Worm (Caenorhabditis elegans): ENCODE measurements around the gene cdc-25.4.
A peak's percentile ranks its signal among the peaks of the same experiment; 100 is the strongest.

cdc-25.4 gene

DNA sequence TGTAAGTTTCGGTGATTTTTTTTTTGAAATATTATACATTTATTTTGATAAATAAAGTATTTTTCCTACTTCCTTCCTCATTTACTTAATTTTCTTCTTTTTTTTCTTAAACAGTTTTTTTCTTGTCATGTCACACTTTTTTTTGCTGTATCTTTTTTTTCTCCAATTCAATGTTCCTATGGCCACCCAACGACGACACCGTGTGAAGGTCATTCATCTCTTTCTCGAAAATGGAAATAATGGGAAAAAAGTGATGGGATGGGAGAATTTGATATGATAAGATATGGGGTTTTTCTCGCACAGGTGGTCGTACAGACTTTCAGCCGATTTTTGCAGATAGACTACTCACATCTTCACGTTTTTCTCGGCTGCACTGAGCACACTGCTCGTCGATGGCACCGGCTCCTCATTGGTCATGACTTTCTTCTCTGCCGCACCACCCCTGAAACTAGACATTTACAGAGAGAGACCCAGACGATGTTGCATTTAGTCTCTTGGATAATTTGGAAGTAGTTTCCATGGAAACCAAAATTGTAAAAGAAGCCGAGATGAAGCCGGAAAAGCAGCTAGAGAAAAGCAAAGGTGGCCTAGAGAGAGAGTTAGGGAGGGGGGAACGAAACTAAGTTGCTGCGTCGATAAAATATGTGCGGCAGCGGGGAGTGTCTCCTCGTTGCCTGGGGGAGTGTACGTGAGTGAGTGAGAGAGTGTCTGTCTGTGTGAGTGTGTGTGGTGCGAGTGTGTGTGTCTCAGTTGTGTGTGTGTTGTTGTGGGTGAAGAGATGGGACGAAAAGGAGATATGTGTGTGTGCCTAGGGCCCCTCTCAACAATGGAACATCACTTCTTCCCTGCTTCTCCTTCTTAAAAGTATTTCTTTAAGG lies 20.1 kb downstream of the cdc-25.4 start, which contains the start of gene daf-19 (continued):
- peak; percentile 5 for TF ChIP-seq fkh-10 (GFP tag; optimal IDR thresholded peaks at IDR 0.05)
- no peak for TF ChIP-seq attf-4 (tag; optimal IDR thresholded peaks at IDR 0.05)
- no peak for TF ChIP-seq tag-97 (GFP tag; IDR thresholded peaks at IDR 0.05)
- no peak for TF ChIP-seq ceh-20 (GFP tag; IDR thresholded peaks at IDR 0.05)
- peak; percentile 50 for TF ChIP-seq F37D6.2 (tag; optimal IDR thresholded peaks at IDR 0.05)
- TF ChIP-seq mdl-1 (tag; optimal IDR thresholded peaks at IDR 0.05) = peak in 1 of 2 experiments; percentile 40
- TF ChIP-seq pqm-1 (tag; optimal IDR thresholded peaks at IDR 0.05) = no peak
- peak; percentile 82 for TF ChIP-seq mep-1 (tag; optimal IDR thresholded peaks at IDR 0.05)
- TF ChIP-seq daf-19 (GFP tag; conservative IDR thresholded peaks at IDR 0.05) = no peak
- no peak for TF ChIP-seq gei-8 (GFP tag; optimal IDR thresholded peaks at IDR 0.05)
- TF ChIP-seq nhr-76 (tag; optimal IDR thresholded peaks at IDR 0.05) = no peak
- TF ChIP-seq unc-39 (tag; optimal IDR thresholded peaks at IDR 0.05) = no peak
- no peak for TF ChIP-seq F49E8.2 (tag; optimal IDR thresholded peaks at IDR 0.05; ENCODE audit: borderline replicate concordance)
- no peak for TF ChIP-seq mxl-2 (GFP tag; conservative IDR thresholded peaks at IDR 0.05)
- TF ChIP-seq dmd-6 (GFP tag; IDR thresholded peaks at IDR 0.05) = peak; percentile 42
- TF ChIP-seq nhr-25 (tag; optimal IDR thresholded peaks at IDR 0.05; ENCODE audit: borderline replicate concordance, insufficient read depth) = no peak
- no peak for TF ChIP-seq ceh-32 (tag; optimal IDR thresholded peaks at IDR 0.05; ENCODE audit: poor library complexity)
- no peak for TF ChIP-seq Y105C5A.15 (GFP tag; IDR thresholded peaks at IDR 0.05)
- TF ChIP-seq ceh-62 (tag; optimal IDR thresholded peaks at IDR 0.05) = no peak
- peak; percentile 56 for TF ChIP-seq nhr-28 (tag; optimal IDR thresholded peaks at IDR 0.05)
- peak; percentile 68 for TF ChIP-seq cey-2 (tag; optimal IDR thresholded peaks at IDR 0.05; ENCODE audit: borderline replicate concordance, insufficient read depth)
- no peak for TF ChIP-seq daf-16 (GFP tag; optimal IDR thresholded peaks at IDR 0.05)
- TF ChIP-seq daf-16 (tag; optimal IDR thresholded peaks at IDR 0.05) = peak; percentile 43
- no peak; the same call in 1 of the 2 replicates for TF ChIP-seq arid-1 (GFP tag; conservative IDR thresholded peaks at IDR 0.05)
- no peak for TF ChIP-seq zfp-3 (GFP tag; conservative IDR thresholded peaks at IDR 0.05)
- TF ChIP-seq zip-11 (GFP tag; IDR thresholded peaks at IDR 0.05) = no peak
- peak; percentile 32 for TF ChIP-seq nhr-6 (tag; optimal IDR thresholded peaks at IDR 0.05)
- TF ChIP-seq hlh-30 (tag; optimal IDR thresholded peaks at IDR 0.05; ENCODE audit: insufficient read depth) = peak; percentile 57
- no peak for TF ChIP-seq unc-130 (GFP tag; optimal IDR thresholded peaks at IDR 0.05)
- TF ChIP-seq pha-4 (GFP tag; IDR thresholded peaks at IDR 0.05) = 0 out of 2 replicates have a peak, but pooled peaks have one; percentile 13
- TF ChIP-seq pha-4 (tag; optimal IDR thresholded peaks at IDR 0.05) = no peak
- TF ChIP-seq Y48G9A.11 (GFP tag; IDR thresholded peaks at IDR 0.05) = no peak
- no peak for TF ChIP-seq R02D3.7 (tag; optimal IDR thresholded peaks at IDR 0.05)
- TF ChIP-seq spr-3 (GFP tag; optimal IDR thresholded peaks at IDR 0.05) = no peak
- TF ChIP-seq spr-1 (tag; optimal IDR thresholded peaks at IDR 0.05) = peak; percentile 12
- no peak for TF ChIP-seq saeg-2 (GFP tag; IDR thresholded peaks at IDR 0.05)
- TF ChIP-seq ceh-82 (tag; optimal IDR thresholded peaks at IDR 0.05) = no peak
- TF ChIP-seq nhr-237 (tag; optimal IDR thresholded peaks at IDR 0.05) = no peak
- no peak for TF ChIP-seq nhr-41 (GFP tag; IDR thresholded peaks at IDR 0.05)
- no peak for TF ChIP-seq jun-1 (tag; optimal IDR thresholded peaks at IDR 0.05)
- TF ChIP-seq T26A8.4 (GFP tag; IDR thresholded peaks at IDR 0.05) = 0 out of 2 replicates have a peak, but pooled peaks have one; percentile 56
- no peak for TF ChIP-seq F26F4.8 (GFP tag; conservative IDR thresholded peaks at IDR 0.05)
- no peak for TF ChIP-seq lim-7 (GFP tag; IDR thresholded peaks at IDR 0.05)
- TF ChIP-seq duxl-1 (tag; optimal IDR thresholded peaks at IDR 0.05; ENCODE audit: poor library complexity) = peak; percentile 6
- peak; percentile 47 for TF ChIP-seq sdz-12 (GFP tag; optimal IDR thresholded peaks at IDR 0.05)
- TF ChIP-seq T20F7.1 (GFP tag; optimal IDR thresholded peaks at IDR 0.05) = no peak
- peak; percentile 71 for TF ChIP-seq egl-43 (GFP tag; IDR thresholded peaks at IDR 0.05)
- TF ChIP-seq fos-1 (tag; optimal IDR thresholded peaks at IDR 0.05) = no peak
- peak; percentile 22; the same call in 1 of the 2 replicates for TF ChIP-seq madf-9 (GFP tag; conservative IDR thresholded peaks at IDR 0.05)

Data from whole organism, L4 larva.